Worm (Caenorhabditis elegans): ENCODE results near the gene sds-22.

Gene sds-22

DNA sequence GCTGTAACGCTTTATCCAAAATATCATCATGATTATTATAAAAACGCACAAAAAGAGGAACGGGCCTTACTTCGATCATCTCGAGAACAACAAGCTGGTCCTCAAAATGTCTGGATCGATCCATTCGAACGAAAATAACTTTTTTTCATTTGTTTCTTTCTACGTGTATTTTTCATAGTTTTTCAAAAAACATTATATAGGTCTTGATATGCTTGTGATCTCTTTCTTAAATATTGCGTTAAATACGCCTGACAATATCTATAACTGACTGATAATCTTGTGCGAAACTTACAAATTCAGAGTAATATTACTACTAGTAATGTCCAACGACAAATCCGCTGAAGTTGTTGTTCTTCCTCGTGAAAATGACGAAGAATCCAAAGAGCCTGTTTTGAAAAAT lies at the start of gene sds-22:
sds-22 (plus strand) TSS at position 301 of the 400 bp plus-strand sequence.
- TF ChIP-seq nhr-25 (tag; optimal IDR thresholded peaks at IDR 0.05) = no peak
- no peak for TF ChIP-seq elt-2 (tag; optimal IDR thresholded peaks at IDR 0.05)
- TF ChIP-seq nhr-67 (tag; optimal IDR thresholded peaks at IDR 0.05) = no peak

DNA sequence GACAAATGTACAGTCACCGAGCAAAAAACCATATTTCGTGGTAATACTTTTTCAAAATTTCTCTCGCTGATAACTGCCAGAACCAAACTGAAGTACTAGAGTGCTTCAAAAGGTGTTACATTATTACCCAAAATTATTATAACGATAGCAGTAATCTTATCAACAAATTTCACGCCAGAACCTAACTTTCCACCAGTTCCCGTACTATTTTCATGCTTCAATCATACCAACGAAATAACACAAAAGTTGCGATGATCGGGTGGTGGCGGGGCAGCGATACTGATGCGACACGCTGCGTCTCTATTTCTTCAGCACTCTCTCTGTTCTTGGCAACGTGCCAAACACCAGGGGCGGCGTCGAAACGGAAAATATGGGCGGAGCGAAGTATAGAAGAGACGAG lies 49.3 kb upstream of the sds-22 start:
- TF ChIP-seq mml-1 (tag; optimal IDR thresholded peaks at IDR 0.05) = no peak
- no peak for TF ChIP-seq nhr-11 (tag; optimal IDR thresholded peaks at IDR 0.05)
- peak; percentile 2 for TF ChIP-seq unc-62 (GFP tag; optimal IDR thresholded peaks at IDR 0.05)
- TF ChIP-seq nhr-23 (tag; optimal IDR thresholded peaks at IDR 0.05) = peak; percentile 52
- TF ChIP-seq ceh-28 (tag; optimal IDR thresholded peaks at IDR 0.05) = no peak
- TF ChIP-seq unc-39 (tag; optimal IDR thresholded peaks at IDR 0.05) = no peak
- peak; percentile 60 for TF ChIP-seq jun-1 (tag; optimal IDR thresholded peaks at IDR 0.05)
- TF ChIP-seq ceh-9 (tag; optimal IDR thresholded peaks at IDR 0.05) = no peak
- TF ChIP-seq zag-1 (tag; optimal IDR thresholded peaks at IDR 0.05) = no peak
- peak; percentile 7 for TF ChIP-seq nhr-43 (tag; optimal IDR thresholded peaks at IDR 0.05; ENCODE audit: poor library complexity, severe bottlenecking)
- TF ChIP-seq nhr-25 (tag; optimal IDR thresholded peaks at IDR 0.05) = peak; percentile 44
- peak; percentile 92 for TF ChIP-seq pqm-1 (tag; optimal IDR thresholded peaks at IDR 0.05)
- peak; percentile 20 for TF ChIP-seq lsy-12 (tag; optimal IDR thresholded peaks at IDR 0.05)
- no peak for TF ChIP-seq elt-1 (tag; optimal IDR thresholded peaks at IDR 0.05)
- peak; percentile 16 for TF ChIP-seq snpc-4 (tag; optimal IDR thresholded peaks at IDR 0.05)
- no peak for TF ChIP-seq nhr-77 (tag; optimal IDR thresholded peaks at IDR 0.05)
- TF ChIP-seq sea-2 (GFP tag; optimal IDR thresholded peaks at IDR 0.05) = no peak
- peak; percentile 13 for TF ChIP-seq pha-4 (tag; optimal IDR thresholded peaks at IDR 0.05)
- TF ChIP-seq nhr-12 (tag; optimal IDR thresholded peaks at IDR 0.05) = no peak
- no peak for TF ChIP-seq ZK546.5 (tag; optimal IDR thresholded peaks at IDR 0.05)
- TF ChIP-seq elt-2 (tag; optimal IDR thresholded peaks at IDR 0.05) = peak; percentile 95
- TF ChIP-seq fkh-10 (GFP tag; optimal IDR thresholded peaks at IDR 0.05) = no peak

DNA sequence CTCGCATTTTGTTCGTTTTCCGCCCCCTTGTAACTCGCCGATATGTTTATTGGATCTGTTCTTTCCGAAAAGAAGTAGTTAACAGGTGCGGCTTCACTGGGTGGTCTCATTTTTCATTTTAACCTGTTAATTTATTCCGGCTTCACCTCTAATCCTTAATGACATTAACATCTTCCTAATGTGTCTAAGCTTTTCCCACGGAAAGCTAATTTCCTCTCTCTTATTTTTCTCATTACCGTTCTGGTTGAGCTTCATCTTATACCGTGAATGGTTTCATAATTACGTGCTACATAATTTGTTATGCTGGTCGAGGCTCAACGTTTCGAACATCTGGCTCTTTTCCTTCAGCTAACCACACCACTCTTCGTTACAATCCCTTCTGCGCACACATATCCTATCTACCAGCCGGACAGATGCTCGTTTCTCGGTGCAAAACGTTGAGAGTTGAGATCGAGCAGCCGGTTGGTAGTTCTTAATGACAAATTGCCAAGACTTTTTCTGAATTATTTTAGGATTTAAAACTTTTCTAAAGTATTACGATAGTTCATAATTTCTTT lies 48.8 kb upstream of the sds-22 start:
- TF ChIP-seq ceh-16 (tag; optimal IDR thresholded peaks at IDR 0.05) (no peak), fos-1 (tag; optimal IDR thresholded peaks at IDR 0.05) (no peak), pha-4 (tag; optimal IDR thresholded peaks at IDR 0.05) (no peak), ZK546.5 (tag; optimal IDR thresholded peaks at IDR 0.05) (no peak), ceh-82 (tag; optimal IDR thresholded peaks at IDR 0.05) (no peak), mml-1 (tag; optimal IDR thresholded peaks at IDR 0.05) (no peak), egl-5 (tag; optimal IDR thresholded peaks at IDR 0.05) (no peak), hmg-11 (tag; optimal IDR thresholded peaks at IDR 0.05) (no peak), unc-39 (tag; optimal IDR thresholded peaks at IDR 0.05) (no peak), nhr-28 (tag; optimal IDR thresholded peaks at IDR 0.05) (no peak), aly-2 (tag; optimal IDR thresholded peaks at IDR 0.05) (no peak)

DNA sequence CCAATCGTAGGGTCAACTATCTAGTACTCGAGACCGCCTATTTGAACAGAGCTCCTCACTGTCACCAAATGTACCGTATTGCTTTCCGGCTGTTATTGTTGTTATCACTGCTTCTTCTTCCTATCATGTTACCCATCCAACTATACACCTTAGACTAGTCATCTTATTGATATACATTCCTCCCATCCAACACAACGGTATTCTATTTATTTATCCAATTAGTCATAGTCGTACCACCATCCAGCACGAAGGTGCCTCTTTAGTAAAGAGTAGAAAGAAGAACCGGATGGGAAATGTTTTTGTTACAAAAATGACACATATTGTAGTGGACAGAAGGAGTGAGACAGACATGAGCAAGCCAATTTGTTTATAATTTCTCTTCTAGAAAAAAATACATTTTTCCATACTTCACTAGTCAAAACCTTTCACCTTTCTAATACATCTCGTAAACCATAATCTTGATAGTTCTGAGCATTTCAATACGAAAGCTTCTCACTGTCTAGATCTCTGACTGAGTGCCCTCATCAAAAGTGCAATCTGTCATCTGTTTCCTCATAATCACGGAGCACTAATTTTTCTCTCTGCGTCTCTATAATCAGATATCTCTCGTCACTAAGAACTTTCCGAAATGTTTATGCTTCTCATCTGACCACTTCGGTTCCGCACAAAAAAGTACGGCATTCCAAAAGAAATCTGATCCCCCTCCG lies 47.9 kb upstream of the sds-22 start:
- TF ChIP-seq fkh-10 (GFP tag; optimal IDR thresholded peaks at IDR 0.05) (no peak), jun-1 (tag; optimal IDR thresholded peaks at IDR 0.05) (no peak), pha-4 (tag; optimal IDR thresholded peaks at IDR 0.05) (peak; percentile 35), daf-12 (tag; optimal IDR thresholded peaks at IDR 0.05) (no peak)

DNA sequence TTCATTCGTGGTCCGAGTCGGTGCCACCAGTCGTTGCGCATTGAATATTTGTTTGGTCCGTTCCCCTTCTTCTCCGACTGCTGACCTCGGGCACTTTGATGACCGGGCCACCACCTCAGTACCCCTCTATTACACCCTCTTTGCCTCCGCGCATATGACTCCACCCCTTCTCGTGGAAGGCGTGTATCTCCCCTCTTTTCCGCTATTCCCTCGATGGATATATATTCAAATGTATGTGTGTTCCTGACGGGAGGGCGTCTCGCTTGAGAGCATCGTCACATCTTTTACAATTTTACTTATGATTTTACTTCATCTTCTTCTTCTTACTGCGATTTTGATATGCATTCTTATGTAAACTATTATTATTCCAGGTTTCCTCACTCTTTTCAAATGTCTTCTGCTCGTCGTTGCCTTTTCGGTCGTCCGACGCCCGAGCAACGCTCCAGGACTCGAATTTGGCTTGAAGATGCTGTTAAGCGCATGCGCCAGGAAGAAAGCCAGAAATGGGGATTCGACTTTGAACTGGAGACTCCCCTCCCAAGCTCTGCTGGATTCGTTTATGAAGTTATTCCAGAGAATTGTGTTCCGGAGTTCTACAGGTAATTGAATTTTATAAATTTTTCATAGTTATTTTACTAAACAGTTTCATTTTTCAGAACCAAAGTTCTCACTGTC lies 47.2 kb upstream of the sds-22 start, which contains the start of gene cki-1:
cki-1 (plus strand) TSS at position 372 of the 675 bp plus-strand sequence.
- TF ChIP-seq lsy-12 (tag; optimal IDR thresholded peaks at IDR 0.05) (no peak), elt-2 (tag; optimal IDR thresholded peaks at IDR 0.05) (no peak), daf-12 (tag; optimal IDR thresholded peaks at IDR 0.05) (no peak), lin-15B (tag; optimal IDR thresholded peaks at IDR 0.05) (no peak), ZK546.5 (tag; optimal IDR thresholded peaks at IDR 0.05) (no peak), zag-1 (tag; optimal IDR thresholded peaks at IDR 0.05) (no peak), ceh-16 (tag; optimal IDR thresholded peaks at IDR 0.05) (no peak), nhr-11 (tag; optimal IDR thresholded peaks at IDR 0.05) (no peak), ztf-11 (tag; optimal IDR thresholded peaks at IDR 0.05) (no peak), fos-1 (tag; optimal IDR thresholded peaks at IDR 0.05) (no peak), nhr-237 (tag; optimal IDR thresholded peaks at IDR 0.05) (no peak), nhr-67 (tag; optimal IDR thresholded peaks at IDR 0.05) (no peak), elt-3 (tag; optimal IDR thresholded peaks at IDR 0.05) (no peak), ama-1 (optimal IDR thresholded peaks at IDR 0.05) (no peak), nhr-77 (tag; optimal IDR thresholded peaks at IDR 0.05) (no peak), nfya-1 (tag; optimal IDR thresholded peaks at IDR 0.05; ENCODE audit: insufficient read depth) (no peak), nhr-25 (tag; optimal IDR thresholded peaks at IDR 0.05) (no peak)

Measured in whole organism, L3 larva.